Fruit fly (Drosophila melanogaster) whole organism, embryonic: ENCODE results near the gene CG31068.

Experiments
- Bteb2 ChIP-seq: fragments of 200-800 bp; sonication (Bioruptor generic); optimal IDR thresholded peaks from 2 replicates; lab custom pipeline; 2016; ENCODE audit warnings: missing biosample characterization, missing genetic modification characterization
- CG11398 ChIP-seq: fragments of 200-800 bp; sonication (Bioruptor generic); optimal IDR thresholded peaks from 2 replicates; lab custom pipeline; 2016; ENCODE audit warnings: missing biosample characterization, missing genetic modification characterization
- CG12942 ChIP-seq: fragments of 200-800 bp; sonication (Bioruptor generic); optimal IDR thresholded peaks from 3 replicates; lab custom pipeline; 2016; ENCODE audit warnings: missing biosample characterization, missing genetic modification characterization
- CG14441 ChIP-seq: fragments of 200-800 bp; sonication (Bioruptor generic); IDR thresholded peaks from 2 replicates; pipeline ENCODE4 v1.3.6; 2022; ENCODE audit warnings: missing biosample characterization, missing genetic modification characterization
- CG15011 ChIP-seq: fragments of 200-800 bp; sonication (Bioruptor generic); optimal IDR thresholded peaks from 3 replicates; lab custom pipeline; 2018; ENCODE audit warnings: missing biosample characterization, mild to moderate bottlenecking, missing genetic modification characterization
- CG15073 ChIP-seq: fragments of 200-800 bp; sonication (Bioruptor generic); optimal IDR thresholded peaks from 2 replicates; lab custom pipeline; 2016; ENCODE audit warnings: missing biosample characterization, missing genetic modification characterization
- CG15696 ChIP-seq: fragments of 200-800 bp; sonication (Bioruptor generic); optimal IDR thresholded peaks from 2 replicates; lab custom pipeline; 2019; ENCODE audit warnings: missing biosample characterization, mild to moderate bottlenecking, missing genetic modification characterization, moderate library complexity
- CG1603 ChIP-seq: fragments of 200-800 bp; sonication (Bioruptor generic); optimal IDR thresholded peaks from 2 replicates; lab custom pipeline; 2019; ENCODE audit warnings: missing biosample characterization, mild to moderate bottlenecking, missing genetic modification characterization, moderate library complexity
- CG17359 ChIP-seq: fragments of 200-800 bp; sonication (Bioruptor generic); optimal IDR thresholded peaks from 3 replicates; lab custom pipeline; 2018; ENCODE audit warnings: missing biosample characterization, mild to moderate bottlenecking, missing genetic modification characterization, moderate library complexity
- CG17568 ChIP-seq: fragments of 200-800 bp; sonication (Bioruptor generic); optimal IDR thresholded peaks from 2 replicates; lab custom pipeline; 2018; ENCODE audit warnings: missing biosample characterization, mild to moderate bottlenecking, missing genetic modification characterization, moderate library complexity
- CG2120 ChIP-seq: fragments of 200-800 bp; sonication (Bioruptor generic); optimal IDR thresholded peaks from 3 replicates; lab custom pipeline; 2016; ENCODE audit warnings: missing biosample characterization, missing genetic modification characterization
- CG2889 ChIP-seq: fragments of 200-800 bp; sonication (Bioruptor generic); IDR thresholded peaks from 3 replicates; pipeline ENCODE4 v1.3.6; 2022; ENCODE audit warnings: missing biosample characterization, missing genetic modification characterization
- CG31441 ChIP-seq: fragments of 200-800 bp; sonication (Bioruptor generic); IDR thresholded peaks from 2 replicates; pipeline ENCODE4 v1.3.6; 2022; ENCODE audit warnings: missing biosample characterization, missing genetic modification characterization
- CG3163 ChIP-seq: fragments of 200-800 bp; sonication (Bioruptor generic); optimal IDR thresholded peaks from 3 replicates; lab custom pipeline; 2016; ENCODE audit warnings: missing biosample characterization, missing genetic modification characterization
- CG34224 ChIP-seq: fragments of 200-800 bp; sonication (Bioruptor generic); IDR thresholded peaks from 3 replicates; pipeline ENCODE4 v1.3.6; 2022; ENCODE audit warnings: missing biosample characterization, missing genetic modification characterization; ENCODE audit not compliant: partially characterized antibody
- CG3726 ChIP-seq: fragments of 200-800 bp; sonication (Bioruptor generic); IDR thresholded peaks from 3 replicates; pipeline ENCODE4, ENCODE4 v1.3.6; 2022; ENCODE audit warnings: missing biosample characterization, missing genetic modification characterization
- CG3838 ChIP-seq: fragments of 200-800 bp; sonication (Bioruptor generic); optimal IDR thresholded peaks from 3 replicates; lab custom pipeline; 2016; ENCODE audit warnings: missing biosample characterization, missing genetic modification characterization
- CG8359 ChIP-seq: fragments of 200-800 bp; sonication (Bioruptor generic); optimal IDR thresholded peaks from 2 replicates; lab custom pipeline; 2017; ENCODE audit warnings: missing biosample characterization, mild to moderate bottlenecking, missing genetic modification characterization, borderline replicate concordance
- CG8388 ChIP-seq: fragments of 200-800 bp; sonication (Bioruptor generic); optimal IDR thresholded peaks from 2 replicates; lab custom pipeline; 2019; ENCODE audit warnings: missing biosample characterization, mild to moderate bottlenecking, missing genetic modification characterization, moderate library complexity
- CG8924 ChIP-seq: fragments of 200-800 bp; optimal IDR thresholded peaks from 3 replicates; lab custom pipeline; 2019; ENCODE audit warnings: missing biosample characterization, mild to moderate bottlenecking, missing genetic modification characterization, moderate library complexity
- CG9932 ChIP-seq: fragments of 200-800 bp; sonication (Bioruptor generic); IDR thresholded peaks from 2 replicates; pipeline ENCODE4 v1.3.6; 2022; ENCODE audit warnings: missing biosample characterization, missing genetic modification characterization
- CHES-1-like ChIP-seq: fragments of 200-800 bp; sonication (Bioruptor generic); optimal IDR thresholded peaks from 2 replicates; lab custom pipeline; 2016; ENCODE audit warnings: missing biosample characterization, missing genetic modification characterization
- D ChIP-seq, 2 experiments: fragments of 200-800 bp in 1 of 2; fragments of >200 bp in 1 of 2; sonication (Bioruptor generic) in 1 of 2; optimal IDR thresholded peaks; 2 replicates in 1 of 2; 3 replicates in 1 of 2; lab custom pipeline; 2017; ENCODE audit warnings: mild to moderate bottlenecking in 1 of 2, missing biosample characterization in 1 of 2, missing genetic modification characterization in 1 of 2, missing genetic modification reagents in 1 of 2
- Dek ChIP-seq: fragments of 200-800 bp; sonication (Bioruptor generic); optimal IDR thresholded peaks from 3 replicates; lab custom pipeline; 2019; ENCODE audit warnings: missing biosample characterization, mild to moderate bottlenecking, missing genetic modification characterization, moderate library complexity
- E2f1 ChIP-seq: fragments of 200-800 bp; sonication (Bioruptor generic); IDR thresholded peaks from 2 replicates; pipeline ENCODE4 v1.3.6; 2022; ENCODE audit warnings: missing biosample characterization, missing genetic modification characterization
- Ets97D ChIP-seq: fragments of 200-800 bp; sonication (Bioruptor generic); optimal IDR thresholded peaks from 3 replicates; lab custom pipeline; 2016; ENCODE audit warnings: missing biosample characterization, missing genetic modification characterization
- HmgD ChIP-seq: fragments of 200-800 bp; sonication (Bioruptor generic); optimal IDR thresholded peaks from 3 replicates; lab custom pipeline; 2016; ENCODE audit warnings: missing biosample characterization, missing genetic modification characterization
- Kr ChIP-seq: fragments of 200-800 bp; sonication (Bioruptor generic); optimal IDR thresholded peaks from 2 replicates; lab custom pipeline; 2017; ENCODE audit warnings: missing biosample characterization, mild to moderate bottlenecking, missing genetic modification characterization
- NC2α ChIP-seq: fragments of 200-800 bp; sonication (Bioruptor generic); optimal IDR thresholded peaks from 2 replicates; lab custom pipeline; 2016; ENCODE audit warnings: missing biosample characterization, missing genetic modification characterization
- Sox102F ChIP-seq: fragments of 200-800 bp; sonication (Bioruptor generic); optimal IDR thresholded peaks from 2 replicates; lab custom pipeline; 2018; ENCODE audit warnings: missing biosample characterization, mild to moderate bottlenecking, missing genetic modification characterization, moderate library complexity
- YL-1 ChIP-seq: fragments of 200-800 bp; sonication (Bioruptor generic); optimal IDR thresholded peaks from 3 replicates; lab custom pipeline; 2017; ENCODE audit warnings: missing biosample characterization, mild to moderate bottlenecking, missing genetic modification characterization
- ato ChIP-seq: fragments of 200-800 bp; sonication (Bioruptor generic); IDR thresholded peaks from 2 replicates; pipeline ENCODE4 v1.3.6; 2022; ENCODE audit warnings: missing biosample characterization, missing genetic modification characterization; ENCODE audit not compliant: partially characterized antibody
- bab2 ChIP-seq: fragments of 200-800 bp; sonication (Bioruptor generic); optimal IDR thresholded peaks from 2 replicates; lab custom pipeline; 2016; ENCODE audit warnings: missing biosample characterization, missing genetic modification characterization
- cas ChIP-seq: fragments of 200-800 bp; sonication (Bioruptor generic); IDR thresholded peaks from 2 replicates; pipeline ENCODE4 v1.3.6; 2022; ENCODE audit warnings: missing biosample characterization, missing genetic modification characterization
- chif ChIP-seq, 2 experiments: fragments of 200-800 bp; sonication (Bioruptor generic); optimal IDR thresholded peaks; 3 replicates each; lab custom pipeline; 2016; ENCODE audit warnings: missing biosample characterization in 2 of 2, missing genetic modification characterization in 2 of 2
- ci ChIP-seq: fragments of 200-800 bp; sonication (Bioruptor generic); IDR thresholded peaks from 3 replicates; pipeline ENCODE4 v1.3.6; 2022; ENCODE audit warnings: missing biosample characterization, missing genetic modification characterization
- crc ChIP-seq: fragments of 200-800 bp; sonication (Bioruptor generic); optimal IDR thresholded peaks from 2 replicates; lab custom pipeline; 2016; ENCODE audit warnings: missing biosample characterization, missing genetic modification characterization
- cwo ChIP-seq: fragments of 200-800 bp; sonication (Bioruptor generic); optimal IDR thresholded peaks from 3 replicates; lab custom pipeline; 2017; ENCODE audit warnings: missing biosample characterization, missing genetic modification characterization, mild to moderate bottlenecking, moderate library complexity, missing genetic modification reagents
- ewg ChIP-seq: fragments of 200-800 bp; sonication (Bioruptor generic); optimal IDR thresholded peaks from 3 replicates; lab custom pipeline; 2017; ENCODE audit warnings: mild to moderate bottlenecking, missing biosample characterization, missing genetic modification reagents, missing genetic modification characterization
- gce ChIP-seq: fragments of 200-800 bp; sonication (Bioruptor generic); IDR thresholded peaks from 3 replicates; pipeline ENCODE4 v1.3.6; 2022; ENCODE audit warnings: missing biosample characterization, missing genetic modification characterization
- h ChIP-seq: fragments of >200 bp; optimal IDR thresholded peaks from 2 replicates; lab custom pipeline; 2017
- her ChIP-seq: fragments of 200-800 bp; sonication (Bioruptor generic); optimal IDR thresholded peaks from 2 replicates; lab custom pipeline; 2016; ENCODE audit warnings: missing biosample characterization, missing genetic modification characterization
- lmd ChIP-seq: fragments of 200-800 bp; sonication (Bioruptor generic); IDR thresholded peaks from 2 replicates; pipeline ENCODE4 v1.3.6; 2022; ENCODE audit warnings: missing biosample characterization, missing genetic modification characterization
- luna ChIP-seq: fragments of 200-800 bp; sonication (Bioruptor generic); optimal IDR thresholded peaks from 2 replicates; lab custom pipeline; 2016; ENCODE audit warnings: missing biosample characterization, missing genetic modification characterization
- maf-S ChIP-seq: fragments of 200-800 bp; sonication (Bioruptor generic); optimal IDR thresholded peaks from 2 replicates; lab custom pipeline; 2016; ENCODE audit warnings: missing biosample characterization, missing genetic modification characterization
- mam ChIP-seq: fragments of 200-800 bp; sonication (Bioruptor generic); optimal IDR thresholded peaks from 3 replicates; lab custom pipeline; 2016; ENCODE audit warnings: missing biosample characterization, missing genetic modification characterization
- mirr ChIP-seq: fragments of 200-800 bp; sonication (Bioruptor generic); optimal IDR thresholded peaks from 3 replicates; lab custom pipeline; 2018; ENCODE audit warnings: missing biosample characterization, mild to moderate bottlenecking, missing genetic modification characterization
- p53 ChIP-seq: fragments of 200-800 bp; sonication (Bioruptor generic); optimal IDR thresholded peaks from 2 replicates; lab custom pipeline; 2016; ENCODE audit warnings: missing biosample characterization, missing genetic modification characterization
- peb ChIP-seq: fragments of 200-800 bp; sonication (Bioruptor generic); IDR thresholded peaks from 2 replicates; pipeline ENCODE4 v1.3.6; 2022; ENCODE audit warnings: missing biosample characterization, missing genetic modification characterization
- repo ChIP-seq: fragments of 200-800 bp; sonication (Bioruptor generic); optimal IDR thresholded peaks from 2 replicates; lab custom pipeline; 2016; ENCODE audit warnings: missing biosample characterization, missing genetic modification characterization
- zen2 ChIP-seq: fragments of 200-800 bp; sonication (Bioruptor generic); IDR thresholded peaks from 3 replicates; pipeline ENCODE4 v1.3.6; 2022; ENCODE audit warnings: missing biosample characterization, missing genetic modification characterization; ENCODE audit not compliant: partially characterized antibody

The CG31068 gene

DNA sequence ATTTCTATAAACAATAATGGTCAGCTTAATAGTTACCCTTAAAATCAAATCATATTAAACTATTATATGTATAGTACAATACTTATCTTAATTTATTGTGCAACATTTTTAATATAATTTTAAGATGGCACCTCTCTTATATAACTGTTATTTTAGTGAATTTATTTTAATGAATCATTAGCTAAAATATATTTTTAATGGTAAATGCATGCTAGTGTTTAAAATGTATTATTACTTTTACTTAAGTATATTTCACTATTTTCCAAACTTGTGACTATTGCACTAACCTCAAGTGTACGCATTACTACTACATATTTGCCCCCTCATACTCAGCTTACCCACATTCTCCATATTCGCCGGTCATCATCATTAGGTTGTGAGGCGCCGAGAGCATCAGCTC lies 12.8 kb downstream of the CG31068 start (continued):
- TF ChIP-seq ewg (GFP tag; lab: Kevin White, UChicago), result peak; percentile 54
- peak; percentile 36; the same call in 1 of the 2 replicates for TF ChIP-seq CG9932 (GFP tag; lab: Robert Waterston, UW)
- TF ChIP-seq CG17359 (tag; lab: Kevin White, UChicago), result peak; percentile 83
- no peak for TF ChIP-seq p53 (GFP tag; lab: Kevin White, UChicago)
- no peak for TF ChIP-seq CG3838 (GFP tag; lab: Kevin White, UChicago)
- no peak for TF ChIP-seq repo
- no peak for TF ChIP-seq mam
- TF ChIP-seq CG15011 (GFP tag; lab: Kevin White, UChicago), result peak; percentile 71
- TF ChIP-seq CG14441, result no peak
- TF ChIP-seq ato (GFP tag; lab: Robert Waterston, UW), result no peak
- TF ChIP-seq NC2α (GFP tag; lab: Kevin White, UChicago), result no peak
- TF ChIP-seq CG15696 (tag; lab: Kevin White, UChicago), result peak; percentile 77
- TF ChIP-seq peb (GFP tag; lab: Robert Waterston, UW), result no peak; the same call in 1 of the 2 replicates
- TF ChIP-seq CG15073 (GFP tag; lab: Kevin White, UChicago), result no peak
- TF ChIP-seq maf-S (GFP tag; lab: Kevin White, UChicago), result no peak
- peak; percentile 69 for TF ChIP-seq lmd (GFP tag; lab: Robert Waterston, UW)
- TF ChIP-seq zen2, result no peak
- no peak for TF ChIP-seq D (optimal IDR thresholded peaks at IDR 0.05; lab: Kevin White, UChicago)
- peak; percentile 72 for TF ChIP-seq D (GFP tag; optimal IDR thresholded peaks at IDR 0.05; lab: Kevin White, UChicago)
- peak; percentile 59; the same call in 2 of the 3 replicates for TF ChIP-seq ci (GFP tag; lab: Robert Waterston, UW)
- TF ChIP-seq mirr (GFP tag; lab: Kevin White, UChicago), result no peak
- TF ChIP-seq luna (GFP tag; lab: Kevin White, UChicago), result no peak
- TF ChIP-seq CG3163 (GFP tag; lab: Kevin White, UChicago), result no peak
- no peak for TF ChIP-seq CG11398
- peak; percentile 46 for TF ChIP-seq CG12942 (GFP tag; lab: Kevin White, UChicago)
- peak; percentile 2 for TF ChIP-seq CG8359 (GFP tag; lab: Kevin White, UChicago)
- no peak for TF ChIP-seq CG34224 (GFP tag; lab: Robert Waterston, UW)
- TF ChIP-seq Dek (tag; lab: Kevin White, UChicago), result peak; percentile 33
- peak; percentile 31 for TF ChIP-seq CG2120
- no peak for TF ChIP-seq her (GFP tag; lab: Kevin White, UChicago)
- no peak for TF ChIP-seq Bteb2 (GFP tag; lab: Kevin White, UChicago)
- TF ChIP-seq h, result no peak
- TF ChIP-seq CG8924 (tag; lab: Kevin White, UChicago), result peak; percentile 94
- no peak for TF ChIP-seq Kr (GFP tag; lab: Kevin White, UChicago)
- TF ChIP-seq E2f1, result peak; percentile 57; the same call in 1 of the 2 replicates
- TF ChIP-seq CG31441 (GFP tag; lab: Robert Waterston, UW), result peak; percentile 96
- TF ChIP-seq HmgD, result no peak
- no peak for TF ChIP-seq CHES-1-like (GFP tag; lab: Kevin White, UChicago)
- no peak for TF ChIP-seq CG1603 (tag; lab: Kevin White, UChicago)
- peak; percentile 33; the same call in 1 of the 3 replicates for TF ChIP-seq gce (GFP tag; lab: Robert Waterston, UW)
- no peak for TF ChIP-seq Ets97D (GFP tag; lab: Kevin White, UChicago)
- no peak for TF ChIP-seq CG17568 (GFP tag; lab: Kevin White, UChicago)
- no peak for TF ChIP-seq CG3726
- TF ChIP-seq cwo, result peak; percentile 78
- TF ChIP-seq bab2 (GFP tag; lab: Kevin White, UChicago), result no peak
- peak; percentile 88 for TF ChIP-seq Sox102F
- peak; percentile 90 for TF ChIP-seq CG8388
- no peak for TF ChIP-seq CG2889 (GFP tag; lab: Robert Waterston, UW)
- TF ChIP-seq crc, result no peak
- TF ChIP-seq YL-1 (GFP tag; lab: Kevin White, UChicago), result no peak
- peak in 1 of 2 experiments; percentile 14 for TF ChIP-seq chif (GFP tag; optimal IDR thresholded peaks at IDR 0.05; lab: Kevin White, UChicago)
- TF ChIP-seq cas, result no peak
